Worm (Caenorhabditis elegans): ENCODE data around the gene cup-15.

cup-15 gene

DNA sequence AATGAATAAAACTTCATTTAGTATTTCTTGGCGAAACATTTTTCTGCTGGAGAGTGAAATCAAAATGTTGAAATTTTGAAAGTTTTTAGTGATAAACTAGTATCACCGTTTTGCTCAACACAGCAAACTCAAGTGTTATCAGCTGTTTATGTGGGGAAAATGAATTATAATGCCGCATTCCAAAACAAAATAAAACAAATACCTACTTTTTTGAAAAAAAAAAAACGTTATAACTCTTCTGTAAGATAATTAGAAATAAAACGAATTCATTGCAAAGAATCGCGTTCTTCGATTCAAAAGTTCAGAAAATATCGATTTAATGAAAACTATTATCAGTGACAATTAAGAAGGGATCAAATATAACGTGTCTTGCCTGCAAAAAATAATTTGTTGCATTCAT lies 44.7 kb downstream of the cup-15 start, which contains the start of gene Y51B9A.9:
Y51B9A.9 (minus strand) TSS at position 101 of the 400 bp plus-strand sequence.
- no peak for TF ChIP-seq egl-5 (tag; optimal IDR thresholded peaks at IDR 0.05)
- TF ChIP-seq elt-2 (tag; optimal IDR thresholded peaks at IDR 0.05), result peak; percentile 22
- TF ChIP-seq eor-1 (tag; optimal IDR thresholded peaks at IDR 0.05), result no peak
- TF ChIP-seq fkh-10 (GFP tag; optimal IDR thresholded peaks at IDR 0.05), result no peak

DNA sequence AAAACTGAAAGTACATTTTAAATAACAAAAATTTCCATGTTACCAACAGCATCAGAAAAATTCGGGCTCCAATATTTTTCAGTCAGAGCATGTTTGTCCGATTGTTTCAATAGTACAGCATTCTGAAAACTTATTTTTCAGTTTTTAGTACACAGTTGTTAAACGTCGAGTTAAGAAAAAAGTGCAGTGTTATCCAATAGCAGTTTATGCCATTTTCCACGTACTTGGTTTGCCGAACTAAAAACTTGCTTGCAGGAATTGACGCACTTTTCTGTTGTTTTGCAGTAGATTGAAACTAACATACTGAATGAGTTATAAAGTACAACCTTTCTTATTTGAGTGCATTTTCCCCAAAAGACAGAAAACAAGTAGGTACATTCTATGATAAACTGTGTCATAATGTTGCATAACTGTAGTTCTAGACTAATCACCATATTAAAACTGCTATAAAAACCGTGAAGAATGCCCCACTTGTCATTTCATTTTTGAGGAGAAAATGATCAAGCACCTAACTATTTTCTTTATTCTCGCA lies 45.6 kb downstream of the cup-15 start, which contains the start of the genes Y51B9A.14 and Y51B9A.8:
Y51B9A.14 (minus strand) TSS at position 101 of the 532 bp plus-strand sequence.
Y51B9A.8 (plus strand) TSS at position 482 of the 532 bp plus-strand sequence.
- TF ChIP-seq lin-15B (tag; optimal IDR thresholded peaks at IDR 0.05) (no peak), pqm-1 (tag; optimal IDR thresholded peaks at IDR 0.05) (no peak), egl-5 (tag; optimal IDR thresholded peaks at IDR 0.05) (no peak), nhr-77 (tag; optimal IDR thresholded peaks at IDR 0.05) (no peak), nhr-25 (tag; optimal IDR thresholded peaks at IDR 0.05) (no peak), sea-2 (GFP tag; optimal IDR thresholded peaks at IDR 0.05) (no peak), nhr-76 (tag; optimal IDR thresholded peaks at IDR 0.05) (no peak), lsy-12 (tag; optimal IDR thresholded peaks at IDR 0.05) (no peak), tbx-2 (tag; optimal IDR thresholded peaks at IDR 0.05) (no peak), fkh-2 (tag; optimal IDR thresholded peaks at IDR 0.05) (no peak), skn-1 (tag; optimal IDR thresholded peaks at IDR 0.05) (no peak), R02D3.7 (tag; optimal IDR thresholded peaks at IDR 0.05) (no peak), ztf-11 (tag; optimal IDR thresholded peaks at IDR 0.05) (no peak), nhr-28 (tag; optimal IDR thresholded peaks at IDR 0.05) (no peak), ceh-9 (tag; optimal IDR thresholded peaks at IDR 0.05) (no peak), pha-4 (tag; optimal IDR thresholded peaks at IDR 0.05) (no peak), unc-62 (GFP tag; optimal IDR thresholded peaks at IDR 0.05) (no peak), egl-27 (tag; optimal IDR thresholded peaks at IDR 0.05) (no peak), nhr-237 (tag; optimal IDR thresholded peaks at IDR 0.05) (no peak), nhr-67 (tag; optimal IDR thresholded peaks at IDR 0.05) (no peak)

DNA sequence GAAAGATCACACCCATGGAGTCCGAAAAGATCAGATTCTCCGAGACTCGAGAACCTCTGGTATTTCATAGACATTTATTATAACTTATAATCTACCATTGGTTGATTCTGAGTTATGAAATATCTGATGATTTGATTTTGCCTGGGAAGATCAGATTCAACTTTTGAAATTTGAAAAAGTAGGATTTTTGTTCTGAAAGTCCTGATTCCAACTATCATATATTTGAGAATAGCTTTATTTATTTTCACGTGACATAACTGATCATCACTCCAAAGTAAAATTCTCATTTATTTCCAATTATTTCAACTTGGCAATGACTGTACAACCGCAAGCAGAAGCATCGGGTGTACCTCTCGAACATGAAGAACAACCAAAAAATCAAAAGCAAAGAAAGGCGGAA lies 46.9 kb downstream of the cup-15 start, which contains the start of gene Y51B9A.7:
Y51B9A.7 (plus strand) TSS at position 301 of the 400 bp plus-strand sequence.
- TF ChIP-seq elt-2 (tag; optimal IDR thresholded peaks at IDR 0.05) (no peak), unc-62 (GFP tag; optimal IDR thresholded peaks at IDR 0.05) (no peak), nhr-67 (tag; optimal IDR thresholded peaks at IDR 0.05) (no peak), nhr-43 (tag; optimal IDR thresholded peaks at IDR 0.05; ENCODE audit: poor library complexity, severe bottlenecking) (no peak), fkh-2 (tag; optimal IDR thresholded peaks at IDR 0.05) (no peak), ceh-16 (tag; optimal IDR thresholded peaks at IDR 0.05) (no peak), unc-39 (tag; optimal IDR thresholded peaks at IDR 0.05) (no peak), nhr-12 (tag; optimal IDR thresholded peaks at IDR 0.05) (no peak), nhr-25 (tag; optimal IDR thresholded peaks at IDR 0.05) (no peak), ama-1 (optimal IDR thresholded peaks at IDR 0.05) (no peak), pha-4 (tag; optimal IDR thresholded peaks at IDR 0.05) (no peak), elt-1 (tag; optimal IDR thresholded peaks at IDR 0.05) (no peak), ceh-82 (tag; optimal IDR thresholded peaks at IDR 0.05) (no peak), nhr-23 (tag; optimal IDR thresholded peaks at IDR 0.05) (no peak), zag-1 (tag; optimal IDR thresholded peaks at IDR 0.05) (no peak), sea-2 (GFP tag; optimal IDR thresholded peaks at IDR 0.05) (no peak), ZK546.5 (tag; optimal IDR thresholded peaks at IDR 0.05) (no peak)

DNA sequence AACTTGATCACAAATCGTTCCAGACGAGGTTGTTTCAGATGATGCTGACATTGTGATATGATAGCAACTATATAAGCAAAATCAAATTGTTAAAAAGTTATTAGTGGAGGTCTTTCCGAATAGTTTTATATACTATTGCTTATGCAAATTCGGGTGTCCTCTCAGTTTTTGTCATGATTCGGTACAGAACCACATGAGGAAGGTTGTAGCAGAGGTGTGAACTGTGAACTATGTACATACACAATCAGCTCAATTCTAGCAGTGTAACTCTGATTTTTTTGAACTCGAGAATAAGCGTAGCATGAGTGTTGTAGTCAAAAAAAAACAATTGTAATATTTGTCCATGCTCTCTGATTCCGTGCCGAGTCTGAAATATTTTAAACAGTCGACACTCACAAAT lies 50.3 kb downstream of the cup-15 start, which contains the start of gene Y51B9A.6:
Y51B9A.6 (minus strand) TSS at position 101 of the 400 bp plus-strand sequence.
- no peak for TF ChIP-seq lin-15B (tag; optimal IDR thresholded peaks at IDR 0.05)

DNA sequence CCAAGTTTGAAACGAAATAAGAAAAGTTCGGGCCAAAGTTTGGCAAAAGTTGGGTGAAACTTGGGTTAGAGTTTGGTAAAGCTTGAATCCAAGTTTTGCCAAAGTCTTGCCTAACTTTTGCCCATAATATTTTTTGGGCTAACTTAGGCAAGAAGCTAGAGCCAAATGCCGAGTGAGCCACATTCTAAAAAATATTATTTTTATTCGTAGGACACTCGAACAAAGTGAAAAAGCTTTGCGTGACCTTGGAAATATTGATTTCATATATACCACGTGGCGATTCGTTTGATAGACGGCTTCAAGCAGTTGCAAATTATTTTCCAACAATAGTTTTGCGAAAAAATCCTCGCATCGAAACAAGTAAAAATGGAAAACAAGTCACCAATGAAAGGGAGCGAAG lies 51.0 kb downstream of the cup-15 start, which contains the start of gene Y51B9A.5:
Y51B9A.5 (plus strand) TSS at position 301 of the 400 bp plus-strand sequence.
- no peak for TF ChIP-seq elt-3 (tag; optimal IDR thresholded peaks at IDR 0.05)
- TF ChIP-seq pqm-1 (tag; optimal IDR thresholded peaks at IDR 0.05), result no peak
- TF ChIP-seq mdl-1 (tag; optimal IDR thresholded peaks at IDR 0.05), result no peak
- TF ChIP-seq aly-2 (tag; optimal IDR thresholded peaks at IDR 0.05), result no peak
- no peak for TF ChIP-seq ztf-11 (tag; optimal IDR thresholded peaks at IDR 0.05)
- no peak for TF ChIP-seq lin-39 (tag; optimal IDR thresholded peaks at IDR 0.05)
- no peak for TF ChIP-seq lin-15B (tag; optimal IDR thresholded peaks at IDR 0.05)
- TF ChIP-seq fos-1 (tag; optimal IDR thresholded peaks at IDR 0.05), result no peak
- no peak for TF ChIP-seq nhr-12 (tag; optimal IDR thresholded peaks at IDR 0.05)
- no peak for TF ChIP-seq eor-1 (tag; optimal IDR thresholded peaks at IDR 0.05)
- TF ChIP-seq elt-2 (tag; optimal IDR thresholded peaks at IDR 0.05), result no peak
- no peak for TF ChIP-seq egl-5 (tag; optimal IDR thresholded peaks at IDR 0.05)
- TF ChIP-seq R02D3.7 (tag; optimal IDR thresholded peaks at IDR 0.05), result no peak
